Worm (Caenorhabditis elegans): ENCODE results near the gene ndus-8.

DNA sequence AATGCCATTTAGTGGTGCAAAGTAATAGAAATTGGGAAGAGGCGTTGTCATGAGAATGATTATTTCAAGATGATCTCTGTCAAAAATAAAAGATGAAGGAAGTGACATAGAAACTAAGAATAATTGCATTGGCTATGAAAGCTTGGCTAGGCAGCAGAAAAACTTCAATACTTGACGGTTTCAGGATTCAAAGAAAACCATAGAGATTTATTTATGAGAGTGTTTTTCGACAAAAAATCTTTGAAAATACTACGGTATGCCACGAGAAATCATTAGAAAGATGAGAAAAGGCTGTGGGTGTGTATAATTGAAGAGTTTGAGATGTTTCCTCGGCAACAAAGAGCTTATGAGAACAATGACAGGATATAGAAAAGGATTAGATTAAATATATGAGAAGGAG is 48.5 kb downstream of the ndus-8 start, which contains the start of gene F37C12.14:
- TF ChIP-seq tab-1 (GFP tag; IDR thresholded peaks at IDR 0.05) (no peak), ref-1 (GFP tag; conservative IDR thresholded peaks at IDR 0.05) (no peak), flt-1 (GFP tag; IDR thresholded peaks at IDR 0.05) (no peak), cog-1 (tag; optimal IDR thresholded peaks at IDR 0.05) (no peak)

Data from whole organism, midembryonic.